Worm (Caenorhabditis elegans) whole organism, L1 larva: ENCODE measurements around the gene W07G4.8.

Source experiments
- ceh-8 ChIP-seq: fragments of 200-800 bp; sonication (Bioruptor generic); optimal IDR thresholded peaks from 2 replicates; lab custom pipeline; 2018; ENCODE audit warnings: mild to moderate bottlenecking, missing genetic modification characterization, moderate library complexity, missing compliant biosample characterization
- egl-27 ChIP-seq, 2 experiments: fragments of 150-350 bp in 1 of 2; sonication (generic microtip); optimal IDR thresholded peaks; 3 replicates each; lab custom pipeline; 2017 to 2018; ENCODE audit warnings: missing biosample characterization in 2 of 2, missing genetic modification characterization in 2 of 2, missing genetic modification reagents in 2 of 2
- elt-2 ChIP-seq: sonication (generic microtip); optimal IDR thresholded peaks from 2 replicates; lab custom pipeline; 2016; ENCODE audit warnings: missing genetic modification characterization, mild to moderate bottlenecking, inconsistent platforms, missing compliant biosample characterization, missing genetic modification reagents
- lin-35 ChIP-seq, 2 experiments: fragments of 150-350 bp; optimal IDR thresholded peaks; 2 replicates each; lab custom pipeline; 2014; ENCODE audit warnings: missing biosample characterization in 2 of 2, missing genetic modification characterization in 2 of 2, missing genetic modification reagents in 2 of 2
- mdl-1 ChIP-seq, 2 experiments: fragments of 150-350 bp; optimal IDR thresholded peaks; 2 replicates each; lab custom pipeline; 2014 to 2017; ENCODE audit warnings: missing biosample characterization in 2 of 2, missing genetic modification characterization in 2 of 2, inconsistent platforms in 1 of 2
- mef-2 ChIP-seq: fragments of 150-350 bp; optimal IDR thresholded peaks from 2 replicates; lab custom pipeline; 2014; ENCODE audit warnings: missing biosample characterization, missing genetic modification characterization
- nhr-85 ChIP-seq: sonication (generic microtip); peaks from one replicate; lab custom pipeline; 2016; ENCODE audit warnings: missing genetic modification characterization, inconsistent platforms, missing compliant biosample characterization
- pag-3 ChIP-seq: sonication (generic microtip); optimal IDR thresholded peaks from 2 replicates; lab custom pipeline; 2017; ENCODE audit warnings: missing genetic modification characterization, mild to moderate bottlenecking, missing compliant biosample characterization, antibody characterized with exemption, borderline replicate concordance; ENCODE audit not compliant: insufficient read depth
- skn-1 ChIP-seq: fragments of 150-350 bp; optimal IDR thresholded peaks from 2 replicates; lab custom pipeline; 2014; ENCODE audit warnings: missing biosample characterization, missing genetic modification characterization
- snpc-4 ChIP-seq: fragments of 150-350 bp; optimal IDR thresholded peaks from 2 replicates; lab custom pipeline; 2014; ENCODE audit warnings: missing biosample characterization, missing genetic modification characterization
- tbx-2 ChIP-seq: sonication (generic microtip); optimal IDR thresholded peaks from 2 replicates; lab custom pipeline; 2016; ENCODE audit warnings: missing genetic modification characterization, missing compliant biosample characterization
- xbp-1 ChIP-seq: sonication (generic microtip); optimal IDR thresholded peaks from 2 replicates; lab custom pipeline; 2016; ENCODE audit warnings: missing genetic modification characterization, missing compliant biosample characterization
- zip-4 ChIP-seq: fragments of 200-800 bp; sonication (Bioruptor generic); optimal IDR thresholded peaks from 2 replicates; lab custom pipeline; 2018; ENCODE audit warnings: mild to moderate bottlenecking, missing genetic modification characterization, moderate library complexity, missing compliant biosample characterization
- ztf-11 ChIP-seq, 2 experiments: sonication (generic microtip); optimal IDR thresholded peaks; 2 replicates each; lab custom pipeline; 2016 to 2017; ENCODE audit warnings: missing genetic modification characterization in 2 of 2, missing biosample characterization in 1 of 2, missing compliant biosample characterization in 1 of 2

The W07G4.8 gene

ce11 chrV:12999559-12999958 is 49.8 kb downstream of the W07G4.8 start, which contains the start of gene far-4:
Gene far-4, minus strand, starts transcription at chrV:12999659.
- TF ChIP-seq egl-27 (tag; optimal IDR thresholded peaks at IDR 0.05; lab: Kevin White, UChicago) (no peak), nhr-85 (no peak), mef-2 (no peak), tbx-2 (tag; lab: Kevin White, UChicago) (no peak), ztf-11 (tag; optimal IDR thresholded peaks at IDR 0.05; lab: Kevin White, UChicago) (no peak), elt-2 (tag; lab: Kevin White, UChicago) (no peak), skn-1 (tag; lab: Kevin White, UChicago) (no peak), ceh-8 (GFP tag; lab: Kevin White, UChicago) (no peak), snpc-4 (tag; lab: Kevin White, UChicago) (no peak), xbp-1 (no peak), pag-3 (no peak), lin-35 (GFP tag; optimal IDR thresholded peaks at IDR 0.05; lab: Kevin White, UChicago) (no peak), zip-4 (no peak), mdl-1 (tag; optimal IDR thresholded peaks at IDR 0.05; lab: Kevin White, UChicago) (no peak)
